Fruit fly (Drosophila melanogaster): Measurements from ENCODE around the gene CG31266.

Gene CG31266

dm6 chr3R:17117607-17118327 is 14.7 kb upstream of the CG31266 start:
- TF ChIP-seq CG14710 (tag; optimal IDR thresholded peaks at IDR 0.05) = peak; percentile 22
- TF ChIP-seq CG4617 (GFP tag; optimal IDR thresholded peaks at IDR 0.05; ENCODE audit: borderline replicate concordance) = no peak
- TF ChIP-seq ewg (GFP tag; optimal IDR thresholded peaks at IDR 0.05) = no peak
- TF ChIP-seq phol (tag; optimal IDR thresholded peaks at IDR 0.05) = peak; percentile 44
- TF ChIP-seq CG11696 (GFP tag; IDR thresholded peaks at IDR 0.05) = no peak
- peak; percentile 85 for TF ChIP-seq crol (GFP tag; IDR thresholded peaks at IDR 0.05)
- TF ChIP-seq CoRest (tag; optimal IDR thresholded peaks at IDR 0.05) = peak; percentile 26
- TF ChIP-seq CG6791 (GFP tag; IDR thresholded peaks at IDR 0.05; ENCODE audit: partially characterized antibody) = 0 out of 3 replicates have a peak, but pooled peaks have one; percentile 61
- no peak for TF ChIP-seq dmrt99B (tag; optimal IDR thresholded peaks at IDR 0.05)
- TF ChIP-seq Dref (GFP tag; IDR thresholded peaks at IDR 0.05) = no peak
- TF ChIP-seq CG9215 (GFP tag; IDR thresholded peaks at IDR 0.05) = no peak
- TF ChIP-seq knrl (GFP tag; IDR thresholded peaks at IDR 0.05; ENCODE audit: partially characterized antibody) = no peak
- peak; percentile 95 for TF ChIP-seq D19A (tag; optimal IDR thresholded peaks at IDR 0.05)
- TF ChIP-seq p53 (GFP tag; optimal IDR thresholded peaks at IDR 0.05) = no peak
- TF ChIP-seq Oli (tag; optimal IDR thresholded peaks at IDR 0.05) = peak; percentile 22
- TF ChIP-seq Hsf (GFP tag; optimal IDR thresholded peaks at IDR 0.05) = peak; percentile 11
- TF ChIP-seq Ssrp (tag; optimal IDR thresholded peaks at IDR 0.05) = peak; percentile 35
- TF ChIP-seq Blimp-1 (GFP tag; optimal IDR thresholded peaks at IDR 0.05) = peak; percentile 39
- no peak for TF ChIP-seq CG13624 (GFP tag; optimal IDR thresholded peaks at IDR 0.05)
- peak; percentile 34 for TF ChIP-seq grn (GFP tag; optimal IDR thresholded peaks at IDR 0.05)
- TF ChIP-seq PHDP (tag; optimal IDR thresholded peaks at IDR 0.05) = peak; percentile 25
- no peak for TF ChIP-seq CG2129 (GFP tag; IDR thresholded peaks at IDR 0.05; ENCODE audit: partially characterized antibody)
- peak; percentile 4 for TF ChIP-seq CG2120 (GFP tag; optimal IDR thresholded peaks at IDR 0.05)
- TF ChIP-seq CG18262 (tag; optimal IDR thresholded peaks at IDR 0.05) = peak; percentile 75
- TF ChIP-seq CG10321 (GFP tag; IDR thresholded peaks at IDR 0.05) = no peak
- peak; percentile 32 for TF ChIP-seq CG17829 (tag; optimal IDR thresholded peaks at IDR 0.05)
- TF ChIP-seq CG17385 (GFP tag; optimal IDR thresholded peaks at IDR 0.05) = no peak
- TF ChIP-seq Nf-YA (GFP tag; IDR thresholded peaks at IDR 0.05) = no peak
- TF ChIP-seq vvl (GFP tag; IDR thresholded peaks at IDR 0.05) = 0 out of 2 replicates have a peak, but pooled peaks have one; percentile 13
- TF ChIP-seq Dip2 (GFP tag; IDR thresholded peaks at IDR 0.05) = no peak
- peak; percentile 7 for TF ChIP-seq CG16815 (GFP tag; optimal IDR thresholded peaks at IDR 0.05)
- TF ChIP-seq CG3726 (GFP tag; IDR thresholded peaks at IDR 0.05) = 0 out of 3 replicates have a peak, but pooled peaks have one; percentile 5
- peak; percentile 29 for TF ChIP-seq az2 (GFP tag; optimal IDR thresholded peaks at IDR 0.05)
- peak; percentile 23 for TF ChIP-seq Sox102F (GFP tag; optimal IDR thresholded peaks at IDR 0.05)
- no peak for TF ChIP-seq CG31388 (GFP tag; optimal IDR thresholded peaks at IDR 0.05)
- TF ChIP-seq CG31441 (GFP tag; IDR thresholded peaks at IDR 0.05) = 0 out of 2 replicates have a peak, but pooled peaks have one; percentile 25
- TF ChIP-seq Meics (GFP tag; optimal IDR thresholded peaks at IDR 0.05) = peak; percentile 2
- TF ChIP-seq Oaz (GFP tag; IDR thresholded peaks at IDR 0.05) = peak; percentile 34; the same call in 1 of the 2 replicates
- TF ChIP-seq Tbp (GFP tag; optimal IDR thresholded peaks at IDR 0.05) = no peak
- peak; percentile 79 for TF ChIP-seq CG10274 (GFP tag; optimal IDR thresholded peaks at IDR 0.05)
- TF ChIP-seq shn (GFP tag; optimal IDR thresholded peaks at IDR 0.05) = no peak
- no peak for TF ChIP-seq CG3281 (GFP tag; optimal IDR thresholded peaks at IDR 0.05)
- no peak for TF ChIP-seq jigr1 (GFP tag; IDR thresholded peaks at IDR 0.05)
- no peak for TF ChIP-seq Fer1 (GFP tag; optimal IDR thresholded peaks at IDR 0.05)
- no peak for TF ChIP-seq lab (GFP tag; optimal IDR thresholded peaks at IDR 0.05)
- no peak for TF ChIP-seq CG9876 (GFP tag; optimal IDR thresholded peaks at IDR 0.05)
- TF ChIP-seq Aef1 (GFP tag; IDR thresholded peaks at IDR 0.05) = no peak
- TF ChIP-seq trh (GFP tag; optimal IDR thresholded peaks at IDR 0.05) = no peak
- TF ChIP-seq chif (GFP tag; optimal IDR thresholded peaks at IDR 0.05) = peak in 1 of 2 experiments; percentile 6
